Worm (Caenorhabditis elegans) whole organism, L4 larva: ENCODE data around the gene C06H5.14.
A peak's percentile ranks its signal among the peaks of the same experiment; 100 is the strongest.

ENCODE experiments used
- F10B5.3 ChIP-seq: sonication (generic microtip); optimal IDR thresholded peaks from 2 replicates; lab custom pipeline; 2016; ENCODE audit warnings: mild to moderate bottlenecking, missing genetic modification characterization, missing compliant biosample characterization
- F37D6.2 ChIP-seq: sonication (generic microtip); optimal IDR thresholded peaks from 2 replicates; lab custom pipeline; 2016; ENCODE audit warnings: mild to moderate bottlenecking, missing genetic modification characterization, missing compliant biosample characterization
- F44E2.7 ChIP-seq: fragments of 200-800 bp; sonication (Bioruptor generic); IDR thresholded peaks from 2 replicates; pipeline ENCODE4 v2.1.2; 2022; ENCODE audit warnings: missing genetic modification characterization, missing compliant biosample characterization
- R02D3.7 ChIP-seq: fragments of 150-350 bp; sonication (generic microtip); optimal IDR thresholded peaks from 3 replicates; lab custom pipeline; 2014; ENCODE audit warnings: missing biosample characterization, missing genetic modification characterization
- Y75B8A.6 ChIP-seq: fragments of 200-800 bp; sonication (Bioruptor generic); IDR thresholded peaks from 2 replicates; pipeline ENCODE4 v1.3.6; 2022; ENCODE audit warnings: missing genetic modification reagents, missing genetic modification characterization, missing compliant biosample characterization
- ZK337.2 ChIP-seq: fragments of 200-800 bp; sonication (Bioruptor generic); IDR thresholded peaks from 2 replicates; pipeline ENCODE4 v1.3.6; 2022; ENCODE audit warnings: missing genetic modification reagents, missing genetic modification characterization, missing compliant biosample characterization
- ZK546.5 ChIP-seq, 2 experiments: sonication (generic microtip); optimal IDR thresholded peaks; 2 replicates each; lab custom pipeline; 2017; ENCODE audit warnings: missing biosample characterization in 2 of 2, missing genetic modification characterization in 2 of 2
- aha-1 ChIP-seq: fragments of 150-350 bp; peaks from one replicate; lab custom pipeline; 2014; ENCODE audit warnings: missing biosample characterization, missing genetic modification characterization
- ama-1 ChIP-seq: fragments of 150-350 bp; optimal IDR thresholded peaks from 2 replicates; lab custom pipeline; 2014; ENCODE audit warnings: inconsistent platforms, mixed read lengths
- attf-4 ChIP-seq: sonication (generic microtip); optimal IDR thresholded peaks from 3 replicates; lab custom pipeline; 2017; ENCODE audit warnings: missing biosample characterization, missing genetic modification characterization
- ceh-20 ChIP-seq: fragments of 200-800 bp; sonication (Bioruptor generic); IDR thresholded peaks from 2 replicates; pipeline ENCODE4 v1.3.6; 2022; ENCODE audit warnings: missing genetic modification reagents, missing genetic modification characterization, missing compliant biosample characterization
- ceh-32 ChIP-seq: sonication (generic microtip); optimal IDR thresholded peaks from 2 replicates; lab custom pipeline; 2016; ENCODE audit warnings: mild to moderate bottlenecking, missing genetic modification characterization, missing compliant biosample characterization; ENCODE audit not compliant: poor library complexity
- ceh-44 ChIP-seq: fragments of 200-800 bp; sonication (Bioruptor generic); IDR thresholded peaks from 2 replicates; pipeline ENCODE4 v1.3.6; 2022; ENCODE audit warnings: missing genetic modification reagents, missing genetic modification characterization, missing compliant biosample characterization
- ces-1 ChIP-seq: fragments of 150-350 bp; sonication (generic microtip); optimal IDR thresholded peaks from 4 replicates; lab custom pipeline; 2014; ENCODE audit warnings: missing biosample characterization, missing genetic modification reagents, missing genetic modification characterization
- dmd-9 ChIP-seq: fragments of 200-800 bp; sonication (Bioruptor generic); IDR thresholded peaks from 2 replicates; pipeline ENCODE4 v1.3.6; 2022; ENCODE audit warnings: missing genetic modification reagents, missing genetic modification characterization, missing compliant biosample characterization
- duxl-1 ChIP-seq: sonication (generic microtip); optimal IDR thresholded peaks from 2 replicates; lab custom pipeline; 2016; ENCODE audit warnings: mild to moderate bottlenecking, missing genetic modification characterization, moderate library complexity, missing compliant biosample characterization; ENCODE audit not compliant: poor library complexity
- egl-27 ChIP-seq: sonication (generic microtip); optimal IDR thresholded peaks from 3 replicates; lab custom pipeline; 2017; ENCODE audit warnings: missing biosample characterization, missing genetic modification reagents, missing genetic modification characterization
- egl-43 ChIP-seq: fragments of 200-800 bp; sonication (Bioruptor generic); IDR thresholded peaks from 2 replicates; pipeline ENCODE4 v1.3.6; 2022; ENCODE audit warnings: missing genetic modification reagents, missing genetic modification characterization, missing compliant biosample characterization
- fkh-10 ChIP-seq: fragments of 150-350 bp; optimal IDR thresholded peaks from 2 replicates; lab custom pipeline; 2014; ENCODE audit warnings: missing biosample characterization, missing genetic modification reagents, missing genetic modification characterization
- fos-1 ChIP-seq: fragments of 150-350 bp; optimal IDR thresholded peaks from 2 replicates; lab custom pipeline; 2014; ENCODE audit warnings: missing biosample characterization, missing genetic modification characterization
- hlh-30 ChIP-seq: sonication (generic microtip); optimal IDR thresholded peaks from 2 replicates; lab custom pipeline; 2017; ENCODE audit warnings: antibody characterized with exemption, mild to moderate bottlenecking, missing genetic modification characterization, missing compliant biosample characterization; ENCODE audit not compliant: insufficient read depth
- hmg-1.1 ChIP-seq: fragments of 200-800 bp; sonication (Bioruptor generic); IDR thresholded peaks from 2 replicates; pipeline ENCODE4 v1.3.6; 2022; ENCODE audit warnings: missing genetic modification reagents, missing genetic modification characterization, missing compliant biosample characterization
- jun-1 ChIP-seq: fragments of 150-350 bp; optimal IDR thresholded peaks from 2 replicates; lab custom pipeline; 2014; ENCODE audit warnings: missing biosample characterization, missing genetic modification reagents, missing genetic modification characterization
- lim-7 ChIP-seq: fragments of 200-800 bp; sonication (Bioruptor generic); IDR thresholded peaks from 2 replicates; pipeline ENCODE4 v1.3.6; 2022; ENCODE audit warnings: missing genetic modification characterization, missing compliant biosample characterization
- lin-1 ChIP-seq: fragments of 200-800 bp; sonication (Bioruptor generic); IDR thresholded peaks from 2 replicates; pipeline ENCODE4 v1.3.6; 2022; ENCODE audit warnings: missing genetic modification reagents, missing genetic modification characterization, missing compliant biosample characterization
- lin-13 ChIP-seq: fragments of 150-350 bp; optimal IDR thresholded peaks from 2 replicates; lab custom pipeline; 2014; ENCODE audit warnings: missing biosample characterization, missing genetic modification reagents, missing genetic modification characterization
- lin-15B ChIP-seq: fragments of 150-350 bp; sonication (generic microtip); optimal IDR thresholded peaks from 3 replicates; lab custom pipeline; 2014; ENCODE audit warnings: missing biosample characterization, missing genetic modification characterization
- lin-38 ChIP-seq: fragments of 200-800 bp; sonication (Bioruptor generic); IDR thresholded peaks from 2 replicates; pipeline ENCODE4 v1.3.6; 2022; ENCODE audit warnings: missing genetic modification reagents, missing genetic modification characterization, missing compliant biosample characterization
- lin-39 ChIP-seq: fragments of 150-350 bp; optimal IDR thresholded peaks from 2 replicates; lab custom pipeline; 2014; ENCODE audit warnings: missing biosample characterization, missing genetic modification reagents, missing genetic modification characterization
- lsy-2 ChIP-seq, 2 experiments: fragments of 150-350 bp in 1 of 2; sonication (generic microtip) in 1 of 2; optimal IDR thresholded peaks; 2 replicates each; lab custom pipeline; 2014 to 2017; ENCODE audit warnings: missing biosample characterization in 2 of 2, missing genetic modification characterization in 2 of 2
- madf-9 ChIP-seq: fragments of 200-800 bp; sonication (Bioruptor generic); conservative IDR thresholded peaks from 2 replicates; pipeline ENCODE4 v1.3.6; 2022; ENCODE audit warnings: missing genetic modification reagents, missing genetic modification characterization, missing compliant biosample characterization
- mxl-2 ChIP-seq: fragments of 200-800 bp; sonication (Bioruptor generic); conservative IDR thresholded peaks from 2 replicates; pipeline ENCODE4 v1.3.6; 2022; ENCODE audit warnings: missing genetic modification reagents, missing genetic modification characterization, missing compliant biosample characterization
- mxl-3 ChIP-seq: fragments of 200-800 bp; sonication (Bioruptor generic); optimal IDR thresholded peaks from 2 replicates; lab custom pipeline; 2018; ENCODE audit warnings: mild to moderate bottlenecking, missing genetic modification characterization, missing compliant biosample characterization
- nhr-10 ChIP-seq: fragments of 150-350 bp; optimal IDR thresholded peaks from 2 replicates; lab custom pipeline; 2014; ENCODE audit warnings: missing biosample characterization, missing genetic modification characterization
- nhr-11 ChIP-seq: fragments of 150-350 bp; optimal IDR thresholded peaks from 2 replicates; lab custom pipeline; 2014; ENCODE audit warnings: missing biosample characterization, missing genetic modification characterization
- nhr-237 ChIP-seq: sonication (generic microtip); optimal IDR thresholded peaks from 2 replicates; lab custom pipeline; 2017; ENCODE audit warnings: missing biosample characterization, missing genetic modification characterization
- nhr-28 ChIP-seq: fragments of 150-350 bp; optimal IDR thresholded peaks from 2 replicates; lab custom pipeline; 2014; ENCODE audit warnings: missing biosample characterization, missing genetic modification characterization
- nhr-41 ChIP-seq: fragments of 200-800 bp; sonication (Bioruptor generic); IDR thresholded peaks from 2 replicates; pipeline ENCODE4 v1.3.6; 2022; ENCODE audit warnings: missing genetic modification reagents, missing genetic modification characterization, missing compliant biosample characterization
- nhr-6 ChIP-seq: fragments of 150-350 bp; optimal IDR thresholded peaks from 2 replicates; lab custom pipeline; 2014; ENCODE audit warnings: missing biosample characterization, missing genetic modification characterization
- nhr-77 ChIP-seq: fragments of 150-350 bp; optimal IDR thresholded peaks from 2 replicates; lab custom pipeline; 2014; ENCODE audit warnings: missing biosample characterization, missing genetic modification characterization
- pha-4 ChIP-seq, 2 experiments: fragments of 150-350 bp in 1 of 2; fragments of 200-800 bp in 1 of 2; sonication (Bioruptor generic) in 1 of 2; IDR thresholded peaks in 1 of 2; optimal IDR thresholded peaks in 1 of 2; 2 replicates each; pipeline versions ENCODE4 v1.3.6 to Lab custom; 2014 to 2022; ENCODE audit warnings: missing genetic modification characterization in 2 of 2, missing genetic modification reagents in 2 of 2, missing biosample characterization in 1 of 2, missing compliant biosample characterization in 1 of 2
- pqm-1 ChIP-seq: sonication (generic microtip); optimal IDR thresholded peaks from 2 replicates; lab custom pipeline; 2017; ENCODE audit warnings: missing biosample characterization, missing genetic modification characterization
- sdz-12 ChIP-seq: fragments of 200-800 bp; sonication (Bioruptor generic); optimal IDR thresholded peaks from 2 replicates; lab custom pipeline; 2018; ENCODE audit warnings: mild to moderate bottlenecking, missing genetic modification characterization, missing compliant biosample characterization
- snpc-1.2 ChIP-seq: fragments of 200-800 bp; sonication (Bioruptor generic); IDR thresholded peaks from 2 replicates; pipeline ENCODE4 v1.3.6; 2022; ENCODE audit warnings: missing genetic modification reagents, missing genetic modification characterization, missing compliant biosample characterization
- tag-97 ChIP-seq: fragments of 200-800 bp; sonication (Bioruptor generic); IDR thresholded peaks from 2 replicates; pipeline ENCODE4 v1.3.6; 2022; ENCODE audit warnings: missing genetic modification characterization, missing compliant biosample characterization
- tra-1 ChIP-seq: fragments of 200-800 bp; sonication (Bioruptor generic); IDR thresholded peaks from 2 replicates; pipeline ENCODE4 v1.3.6; 2022; ENCODE audit warnings: missing genetic modification reagents, missing genetic modification characterization, missing compliant biosample characterization
- unc-39 ChIP-seq: sonication (generic microtip); optimal IDR thresholded peaks from 2 replicates; lab custom pipeline; 2017; ENCODE audit warnings: missing biosample characterization, missing genetic modification characterization
- zag-1 ChIP-seq: fragments of 150-350 bp; optimal IDR thresholded peaks from 2 replicates; lab custom pipeline; 2014; ENCODE audit warnings: missing biosample characterization, missing genetic modification characterization
- zfp-2 ChIP-seq: sonication (generic microtip); optimal IDR thresholded peaks from 2 replicates; lab custom pipeline; 2016; ENCODE audit warnings: mild to moderate bottlenecking, missing genetic modification characterization, missing compliant biosample characterization
- ztf-11 ChIP-seq: fragments of 150-350 bp; optimal IDR thresholded peaks from 2 replicates; lab custom pipeline; 2014; ENCODE audit warnings: missing biosample characterization, missing genetic modification characterization

The C06H5.14 gene

ce11 chrV:17951172-17951999 is 47.5 kb downstream of the C06H5.14 start, which contains the start of gene Y59A8B.24 (continued):
- TF ChIP-seq duxl-1 (tag; lab: Kevin White, UChicago) = peak; percentile 63
- TF ChIP-seq tra-1 (GFP tag; lab: Robert Waterston, UW) = peak; percentile 90
- TF ChIP-seq nhr-10 (tag; lab: Kevin White, UChicago) = peak; percentile 87
- TF ChIP-seq madf-9 = peak; percentile 80
- TF ChIP-seq F44E2.7 (GFP tag; lab: Robert Waterston, UW) = no peak
- peak; percentile 60 for TF ChIP-seq zfp-2 (tag; lab: Kevin White, UChicago)
- peak; percentile 54; the same call in 1 of the 2 replicates for TF ChIP-seq ZK337.2 (GFP tag; lab: Robert Waterston, UW)
- peak; percentile 97 for TF ChIP-seq hmg-1.1 (GFP tag; lab: Robert Waterston, UW)
- peak; percentile 88 for TF ChIP-seq egl-43 (GFP tag; lab: Robert Waterston, UW)
- TF ChIP-seq F10B5.3 (tag; lab: Kevin White, UChicago) = peak; percentile 33
- peak; percentile 73 for TF ChIP-seq lin-15B (tag; lab: Kevin White, UChicago)
- TF ChIP-seq zag-1 (tag; lab: Kevin White, UChicago) = no peak
- no peak for TF ChIP-seq ZK546.5 (tag; optimal IDR thresholded peaks at IDR 0.05; lab: Kevin White, UChicago)
- 0 out of 2 replicates have a peak, but pooled peaks have one; percentile 55 for TF ChIP-seq Y75B8A.6
- peak; percentile 93 for TF ChIP-seq nhr-41 (GFP tag; lab: Robert Waterston, UW)
- TF ChIP-seq mxl-3 (GFP tag; lab: Kevin White, UChicago) = peak; percentile 94
- peak; percentile 86 for TF ChIP-seq pha-4 (GFP tag; IDR thresholded peaks at IDR 0.05; lab: Robert Waterston, UW)
- TF ChIP-seq pha-4 (tag; optimal IDR thresholded peaks at IDR 0.05; lab: Kevin White, UChicago) = no peak
- no peak for TF ChIP-seq lin-39 (tag; lab: Kevin White, UChicago)
- peak; percentile 56 for TF ChIP-seq sdz-12
- TF ChIP-seq egl-27 (tag; lab: Kevin White, UChicago) = no peak
- peak; percentile 66; the same call in 1 of the 2 replicates for TF ChIP-seq lin-1 (GFP tag; lab: Robert Waterston, UW)
- no peak for TF ChIP-seq R02D3.7 (tag; lab: Kevin White, UChicago)
- peak; percentile 74 for TF ChIP-seq jun-1 (tag; lab: Kevin White, UChicago)
- TF ChIP-seq nhr-28 (tag; lab: Kevin White, UChicago) = peak; percentile 81
- peak; percentile 73 for TF ChIP-seq F37D6.2
- no peak for TF ChIP-seq ces-1 (GFP tag; lab: Kevin White, UChicago)
- TF ChIP-seq aha-1 = peak; percentile 100
- no peak for TF ChIP-seq ztf-11 (tag; lab: Kevin White, UChicago)
- TF ChIP-seq pqm-1 = peak; percentile 14
- TF ChIP-seq snpc-1.2 = no peak
- TF ChIP-seq nhr-237 (tag; lab: Kevin White, UChicago) = no peak
- peak; percentile 98 for TF ChIP-seq hlh-30 (tag; lab: Kevin White, UChicago)
- peak; percentile 59; the same call in 1 of the 2 replicates for TF ChIP-seq ceh-44 (GFP tag; lab: Robert Waterston, UW)
- peak; percentile 76 for TF ChIP-seq dmd-9 (GFP tag; lab: Robert Waterston, UW)
- peak; percentile 87 for TF ChIP-seq lin-38 (GFP tag; lab: Robert Waterston, UW)
- 0 out of 2 replicates have a peak, but pooled peaks have one; percentile 37 for TF ChIP-seq lim-7
- peak; percentile 87 to 92 for TF ChIP-seq lsy-2 (tag; optimal IDR thresholded peaks at IDR 0.05; lab: Kevin White, UChicago)
- TF ChIP-seq nhr-11 = peak; percentile 95
- TF ChIP-seq unc-39 (tag; lab: Kevin White, UChicago) = no peak
- no peak for TF ChIP-seq attf-4 (tag; lab: Kevin White, UChicago)
- TF ChIP-seq ceh-32 (tag; lab: Kevin White, UChicago) = no peak
- no peak for TF ChIP-seq fos-1 (tag; lab: Kevin White, UChicago)
- peak; percentile 94 for TF ChIP-seq nhr-6
- peak; percentile 93 for TF ChIP-seq nhr-77 (tag; lab: Kevin White, UChicago)
- peak; percentile 78 for TF ChIP-seq fkh-10 (GFP tag; lab: Kevin White, UChicago)
- peak; percentile 94 for TF ChIP-seq lin-13
- peak; percentile 83 for TF ChIP-seq ama-1 (lab: Kevin White, UChicago)
- TF ChIP-seq mxl-2 (GFP tag; lab: Robert Waterston, UW) = 0 out of 2 replicates have a peak, but pooled peaks have one; percentile 47
- TF ChIP-seq tag-97 = no peak
- peak; percentile 89 for TF ChIP-seq ceh-20
